Fruit fly (Drosophila melanogaster): ENCODE data around the gene CG10920.

Gene CG10920

dm6 chrX:7901153-7902038, 47.4 kb upstream of the CG10920 start, which contains the start of the genes RpS6 and bys (continued):
- no peak for TF ChIP-seq gce (GFP tag; IDR thresholded peaks at IDR 0.05)
- no peak for TF ChIP-seq CG7786 (GFP tag; optimal IDR thresholded peaks at IDR 0.05)
- no peak for TF ChIP-seq CG1792 (GFP tag; optimal IDR thresholded peaks at IDR 0.05)
- TF ChIP-seq CG13296 (GFP tag; optimal IDR thresholded peaks at IDR 0.05), result peak; percentile 66
- TF ChIP-seq CG33557 (GFP tag; optimal IDR thresholded peaks at IDR 0.05), result peak; percentile 19
- no peak for TF ChIP-seq pros (GFP tag; optimal IDR thresholded peaks at IDR 0.05)
- no peak for TF ChIP-seq Kr (GFP tag; optimal IDR thresholded peaks at IDR 0.05)
- peak; percentile 18 for TF ChIP-seq maf-S (GFP tag; optimal IDR thresholded peaks at IDR 0.05)
- TF ChIP-seq CG6654 (GFP tag; optimal IDR thresholded peaks at IDR 0.05), result no peak
- peak; percentile 38 for TF ChIP-seq al (GFP tag; IDR thresholded peaks at IDR 0.05)
- TF ChIP-seq CG31388 (GFP tag; optimal IDR thresholded peaks at IDR 0.05), result no peak
- peak; percentile 74 for TF ChIP-seq CG34376 (GFP tag; optimal IDR thresholded peaks at IDR 0.05)
- peak; percentile 79; the same call in 1 of the 3 replicates for TF ChIP-seq CG2199 (GFP tag; IDR thresholded peaks at IDR 0.05)
- peak; percentile 81 for TF ChIP-seq NFAT (GFP tag; IDR thresholded peaks at IDR 0.05)
- TF ChIP-seq CG31224 (GFP tag; IDR thresholded peaks at IDR 0.05), result 0 out of 2 replicates have a peak, but pooled peaks have one; percentile 32
- TF ChIP-seq CG30020 (tag; optimal IDR thresholded peaks at IDR 0.05), result peak; percentile 30
- peak; percentile 7 for TF ChIP-seq slp2 (GFP tag; optimal IDR thresholded peaks at IDR 0.05)
- no peak for TF ChIP-seq peb (GFP tag; IDR thresholded peaks at IDR 0.05)
- peak; percentile 16 for TF ChIP-seq CG12155 (GFP tag; optimal IDR thresholded peaks at IDR 0.05)
- peak; percentile 59 for TF ChIP-seq Fer1 (GFP tag; optimal IDR thresholded peaks at IDR 0.05)
- peak; percentile 6 for TF ChIP-seq CG9876 (GFP tag; optimal IDR thresholded peaks at IDR 0.05)
- TF ChIP-seq CG12744 (GFP tag; optimal IDR thresholded peaks at IDR 0.05), result no peak
- peak; percentile 40 for TF ChIP-seq CG9817 (tag; optimal IDR thresholded peaks at IDR 0.05)
- TF ChIP-seq CG33213 (GFP tag; optimal IDR thresholded peaks at IDR 0.05), result peak; percentile 26
- peak; percentile 58 for TF ChIP-seq nmo (GFP tag; optimal IDR thresholded peaks at IDR 0.05)
- no peak for TF ChIP-seq crol (GFP tag; IDR thresholded peaks at IDR 0.05)
- peak; percentile 58 for TF ChIP-seq Bteb2 (GFP tag; optimal IDR thresholded peaks at IDR 0.05)
- TF ChIP-seq CG2875 (GFP tag; optimal IDR thresholded peaks at IDR 0.05), result peak; percentile 55
- TF ChIP-seq E2f1 (GFP tag; IDR thresholded peaks at IDR 0.05), result peak; percentile 12; the same call in 1 of the 2 replicates
- TF ChIP-seq unpg (GFP tag; optimal IDR thresholded peaks at IDR 0.05), result peak; percentile 51
- TF ChIP-seq CG8359 (GFP tag; optimal IDR thresholded peaks at IDR 0.05; ENCODE audit: borderline replicate concordance), result no peak
- TF ChIP-seq Hr3 (GFP tag; optimal IDR thresholded peaks at IDR 0.05), result peak; percentile 36
- TF ChIP-seq Ptx1 (GFP tag; IDR thresholded peaks at IDR 0.05), result peak; percentile 33
- TF ChIP-seq CG6254 (GFP tag; optimal IDR thresholded peaks at IDR 0.05), result peak; percentile 11
- TF ChIP-seq HLH4C (GFP tag; IDR thresholded peaks at IDR 0.05; ENCODE audit: partially characterized antibody), result peak; percentile 73
- TF ChIP-seq CG6854 (GFP tag; optimal IDR thresholded peaks at IDR 0.05), result peak; percentile 49
- TF ChIP-seq wdn (GFP tag; IDR thresholded peaks at IDR 0.05), result peak; percentile 12; the same call in 1 of the 2 replicates
- TF ChIP-seq Sox100B (GFP tag; optimal IDR thresholded peaks at IDR 0.05), result peak; percentile 61
- no peak for TF ChIP-seq Spps (tag; optimal IDR thresholded peaks at IDR 0.05)
- no peak for TF ChIP-seq CG12236 (GFP tag; optimal IDR thresholded peaks at IDR 0.05)
- no peak for TF ChIP-seq corto (GFP tag; optimal IDR thresholded peaks at IDR 0.05)
- TF ChIP-seq onecut (GFP tag; IDR thresholded peaks at IDR 0.05), result peak; percentile 75
- peak; percentile 66 for TF ChIP-seq Meics (GFP tag; optimal IDR thresholded peaks at IDR 0.05)
- no peak for TF ChIP-seq Lim3 (GFP tag; IDR thresholded peaks at IDR 0.05)
- TF ChIP-seq Hmx (GFP tag; optimal IDR thresholded peaks at IDR 0.05), result no peak
- TF ChIP-seq CoRest (tag; optimal IDR thresholded peaks at IDR 0.05), result peak; percentile 57
- peak; percentile 3 for TF ChIP-seq CG15696 (tag; optimal IDR thresholded peaks at IDR 0.05)
- no peak for TF ChIP-seq fd96Cb (tag; optimal IDR thresholded peaks at IDR 0.05)
- peak; percentile 69 for TF ChIP-seq Gug (GFP tag; IDR thresholded peaks at IDR 0.05)
